Worm (Caenorhabditis elegans): ENCODE measurements around the gene R05G6.1.

R05G6.1 gene

ce11 chrIV:7532360-7532759, at the start of gene R05G6.1:
Gene R05G6.1 (plus strand): TSS chrIV:7532660.
- TF ChIP-seq aly-2 (tag; optimal IDR thresholded peaks at IDR 0.05) (no peak), nhr-23 (tag; optimal IDR thresholded peaks at IDR 0.05) (no peak), nhr-77 (tag; optimal IDR thresholded peaks at IDR 0.05) (no peak), nhr-67 (tag; optimal IDR thresholded peaks at IDR 0.05) (no peak), ceh-9 (tag; optimal IDR thresholded peaks at IDR 0.05) (no peak), ceh-28 (tag; optimal IDR thresholded peaks at IDR 0.05) (no peak), ceh-82 (tag; optimal IDR thresholded peaks at IDR 0.05) (no peak), egl-27 (tag; optimal IDR thresholded peaks at IDR 0.05) (no peak), daf-12 (tag; optimal IDR thresholded peaks at IDR 0.05) (no peak)

- TF ChIP-seq fkh-2 (tag; optimal IDR thresholded peaks at IDR 0.05) (no peak), zag-1 (tag; optimal IDR thresholded peaks at IDR 0.05) (no peak), fkh-10 (GFP tag; optimal IDR thresholded peaks at IDR 0.05) (no peak), nhr-25 (tag; optimal IDR thresholded peaks at IDR 0.05) (peak; percentile 85), snpc-4 (tag; optimal IDR thresholded peaks at IDR 0.05) (peak; percentile 82), nhr-77 (tag; optimal IDR thresholded peaks at IDR 0.05) (no peak), elt-1 (tag; optimal IDR thresholded peaks at IDR 0.05) (peak; percentile 42), nfya-1 (tag; optimal IDR thresholded peaks at IDR 0.05; ENCODE audit: insufficient read depth) (peak; percentile 49), lsy-12 (tag; optimal IDR thresholded peaks at IDR 0.05) (peak; percentile 63), nhr-43 (tag; optimal IDR thresholded peaks at IDR 0.05; ENCODE audit: poor library complexity, severe bottlenecking) (peak; percentile 18), pha-4 (tag; optimal IDR thresholded peaks at IDR 0.05) (peak; percentile 73), R02D3.7 (tag; optimal IDR thresholded peaks at IDR 0.05) (no peak), daf-12 (tag; optimal IDR thresholded peaks at IDR 0.05) (no peak), fos-1 (tag; optimal IDR thresholded peaks at IDR 0.05) (no peak), jun-1 (tag; optimal IDR thresholded peaks at IDR 0.05) (peak; percentile 43), elt-2 (tag; optimal IDR thresholded peaks at IDR 0.05) (peak; percentile 83), ceh-82 (tag; optimal IDR thresholded peaks at IDR 0.05) (no peak), aly-2 (tag; optimal IDR thresholded peaks at IDR 0.05) (no peak), lin-15B (tag; optimal IDR thresholded peaks at IDR 0.05) (peak; percentile 13), nhr-12 (tag; optimal IDR thresholded peaks at IDR 0.05) (no peak), pqm-1 (tag; optimal IDR thresholded peaks at IDR 0.05) (peak; percentile 52), ceh-28 (tag; optimal IDR thresholded peaks at IDR 0.05) (no peak), sea-2 (GFP tag; optimal IDR thresholded peaks at IDR 0.05) (no peak)
Observed at ce11 chrIV:7486201-7486947, 46.1 kb upstream of the R05G6.1 start, which contains the start of the genes his-61 and his-62. Gene his-61 (minus strand): TSS chrIV:7486217. Gene his-62 (plus strand): TSS chrIV:7486545.

ce11 chrIV:7487554-7488456, 44.7 kb upstream of the R05G6.1 start, which contains the start of the genes his-60 and his-59:
Gene his-60 (minus strand): TSS chrIV:7487992.
Gene his-59 (plus strand): TSS chrIV:7488249.
- TF ChIP-seq elt-3 (tag; optimal IDR thresholded peaks at IDR 0.05) (no peak), ztf-4 (tag; optimal IDR thresholded peaks at IDR 0.05) (no peak), unc-62 (GFP tag; optimal IDR thresholded peaks at IDR 0.05) (no peak), ceh-28 (tag; optimal IDR thresholded peaks at IDR 0.05) (no peak), ama-1 (optimal IDR thresholded peaks at IDR 0.05) (no peak), R02D3.7 (tag; optimal IDR thresholded peaks at IDR 0.05) (no peak), egl-27 (tag; optimal IDR thresholded peaks at IDR 0.05) (no peak), hmg-11 (tag; optimal IDR thresholded peaks at IDR 0.05) (no peak), jun-1 (tag; optimal IDR thresholded peaks at IDR 0.05) (no peak), lin-15B (tag; optimal IDR thresholded peaks at IDR 0.05) (peak; percentile 4), pha-4 (tag; optimal IDR thresholded peaks at IDR 0.05) (peak; percentile 43), nhr-43 (tag; optimal IDR thresholded peaks at IDR 0.05; ENCODE audit: poor library complexity, severe bottlenecking) (peak; percentile 51), nhr-67 (tag; optimal IDR thresholded peaks at IDR 0.05) (no peak), zag-1 (tag; optimal IDR thresholded peaks at IDR 0.05) (no peak), snpc-4 (tag; optimal IDR thresholded peaks at IDR 0.05) (peak; percentile 6), elt-2 (tag; optimal IDR thresholded peaks at IDR 0.05) (peak; percentile 27), nhr-76 (tag; optimal IDR thresholded peaks at IDR 0.05) (no peak), ZK546.5 (tag; optimal IDR thresholded peaks at IDR 0.05) (no peak), pqm-1 (tag; optimal IDR thresholded peaks at IDR 0.05) (peak; percentile 33), nhr-25 (tag; optimal IDR thresholded peaks at IDR 0.05) (peak; percentile 90), sea-2 (GFP tag; optimal IDR thresholded peaks at IDR 0.05) (no peak), egl-5 (tag; optimal IDR thresholded peaks at IDR 0.05) (no peak), lin-39 (tag; optimal IDR thresholded peaks at IDR 0.05) (no peak), fos-1 (tag; optimal IDR thresholded peaks at IDR 0.05) (no peak), eor-1 (tag; optimal IDR thresholded peaks at IDR 0.05) (no peak), nhr-23 (tag; optimal IDR thresholded peaks at IDR 0.05) (no peak), tbx-2 (tag; optimal IDR thresholded peaks at IDR 0.05) (no peak), ceh-16 (tag; optimal IDR thresholded peaks at IDR 0.05) (no peak), lsy-12 (tag; optimal IDR thresholded peaks at IDR 0.05) (peak; percentile 6), ztf-11 (tag; optimal IDR thresholded peaks at IDR 0.05) (no peak), nhr-77 (tag; optimal IDR thresholded peaks at IDR 0.05) (no peak), nhr-12 (tag; optimal IDR thresholded peaks at IDR 0.05) (no peak), fkh-2 (tag; optimal IDR thresholded peaks at IDR 0.05) (no peak), unc-39 (tag; optimal IDR thresholded peaks at IDR 0.05) (no peak), fkh-10 (GFP tag; optimal IDR thresholded peaks at IDR 0.05) (no peak), mml-1 (tag; optimal IDR thresholded peaks at IDR 0.05) (no peak)
